Fruit fly (Drosophila melanogaster) whole organism, embryonic: ENCODE measurements around the gene CG4424.
A peak's percentile ranks its signal among the peaks of the same experiment; 100 is the strongest.

Experiments
- Abd-B ChIP-seq: fragments of 200-800 bp; sonication (Bioruptor generic); optimal IDR thresholded peaks from 2 replicates; lab custom pipeline; 2018; ENCODE audit warnings: missing biosample characterization, mild to moderate bottlenecking, missing genetic modification characterization, moderate library complexity
- Ada2b ChIP-seq: fragments of 200-800 bp; sonication (Bioruptor generic); IDR thresholded peaks from 2 replicates; pipeline ENCODE4 v1.3.6; 2022; ENCODE audit warnings: missing biosample characterization, missing genetic modification characterization
- B-H2 ChIP-seq: fragments of 200-800 bp; sonication (Bioruptor generic); optimal IDR thresholded peaks from 2 replicates; lab custom pipeline; 2018; ENCODE audit warnings: missing biosample characterization, mild to moderate bottlenecking, missing genetic modification characterization
- CG10209 ChIP-seq: fragments of 200-800 bp; sonication (Bioruptor generic); optimal IDR thresholded peaks from 3 replicates; lab custom pipeline; 2017; ENCODE audit warnings: missing biosample characterization, mild to moderate bottlenecking, missing genetic modification characterization, missing genetic modification reagents
- CG11456 ChIP-seq: fragments of 200-800 bp; sonication (Bioruptor generic); IDR thresholded peaks from 3 replicates; pipeline ENCODE4 v1.3.6; 2022; ENCODE audit warnings: missing biosample characterization, missing genetic modification characterization
- CG11504 ChIP-seq: fragments of 200-800 bp; sonication (Bioruptor generic); optimal IDR thresholded peaks from 3 replicates; lab custom pipeline; 2019; ENCODE audit warnings: missing biosample characterization, mild to moderate bottlenecking, missing genetic modification characterization, moderate library complexity
- CG14014 ChIP-seq: fragments of 200-800 bp; sonication (Bioruptor generic); IDR thresholded peaks from 2 replicates; pipeline ENCODE4 v1.3.6; 2022; ENCODE audit warnings: missing biosample characterization, missing genetic modification characterization
- CG14050 ChIP-seq: fragments of 200-800 bp; sonication (Bioruptor generic); IDR thresholded peaks from 3 replicates; pipeline ENCODE4 v1.3.6; 2022; ENCODE audit warnings: missing biosample characterization, missing genetic modification characterization
- CG16813 ChIP-seq: fragments of 200-800 bp; sonication (Bioruptor generic); IDR thresholded peaks from 3 replicates; pipeline ENCODE4 v1.3.6; 2022; ENCODE audit warnings: missing biosample characterization, missing genetic modification characterization; ENCODE audit not compliant: partially characterized antibody
- CG16863 ChIP-seq: fragments of 200-800 bp; sonication (Bioruptor generic); optimal IDR thresholded peaks from 3 replicates; lab custom pipeline; 2016; ENCODE audit warnings: missing biosample characterization, missing genetic modification characterization
- CG18476 ChIP-seq: fragments of 200-800 bp; sonication (Bioruptor generic); optimal IDR thresholded peaks from 2 replicates; lab custom pipeline; 2016; ENCODE audit warnings: missing biosample characterization, mild to moderate bottlenecking, missing genetic modification characterization
- CG31441 ChIP-seq: fragments of 200-800 bp; sonication (Bioruptor generic); IDR thresholded peaks from 2 replicates; pipeline ENCODE4 v1.3.6; 2022; ENCODE audit warnings: missing biosample characterization, missing genetic modification characterization
- CG4360 ChIP-seq: fragments of 200-800 bp; sonication (Bioruptor generic); IDR thresholded peaks from 2 replicates; pipeline ENCODE4 v1.3.6; 2022; ENCODE audit warnings: missing biosample characterization, missing genetic modification characterization
- CG4730 ChIP-seq: fragments of 200-800 bp; sonication (Bioruptor generic); IDR thresholded peaks from 2 replicates; pipeline ENCODE4 v1.3.6; 2022; ENCODE audit warnings: missing biosample characterization, missing genetic modification characterization
- CG6254 ChIP-seq: fragments of 200-800 bp; sonication (Bioruptor generic); optimal IDR thresholded peaks from 3 replicates; lab custom pipeline; 2017; ENCODE audit warnings: mild to moderate bottlenecking, missing biosample characterization, missing genetic modification reagents, missing genetic modification characterization
- CG6813 ChIP-seq: fragments of 200-800 bp; sonication (Bioruptor generic); optimal IDR thresholded peaks from 2 replicates; lab custom pipeline; 2017; ENCODE audit warnings: missing biosample characterization, missing genetic modification characterization, mild to moderate bottlenecking, moderate library complexity, missing genetic modification reagents
- CG7556 ChIP-seq: fragments of 200-800 bp; sonication (Bioruptor generic); optimal IDR thresholded peaks from 2 replicates; lab custom pipeline; 2017; ENCODE audit warnings: missing biosample characterization, mild to moderate bottlenecking, missing genetic modification characterization
- CG8388 ChIP-seq: fragments of 200-800 bp; sonication (Bioruptor generic); optimal IDR thresholded peaks from 2 replicates; lab custom pipeline; 2019; ENCODE audit warnings: missing biosample characterization, mild to moderate bottlenecking, missing genetic modification characterization, moderate library complexity
- CG8478 ChIP-seq: fragments of >200 bp; optimal IDR thresholded peaks from 2 replicates; lab custom pipeline; 2018
- CG9609 ChIP-seq: fragments of 200-800 bp; sonication (Bioruptor generic); optimal IDR thresholded peaks from 3 replicates; lab custom pipeline; 2016; ENCODE audit warnings: missing biosample characterization, missing genetic modification characterization
- CG9876 ChIP-seq: fragments of 200-800 bp; sonication (Bioruptor generic); optimal IDR thresholded peaks from 2 replicates; lab custom pipeline; 2016; ENCODE audit warnings: missing biosample characterization, missing genetic modification characterization
- Ets65A ChIP-seq: fragments of 200-800 bp; sonication (Bioruptor generic); peaks from one replicate; lab custom pipeline; 2016; ENCODE audit warnings: missing biosample characterization, missing genetic modification characterization
- Jarid2 ChIP-seq: fragments of 200-800 bp; sonication (Bioruptor generic); optimal IDR thresholded peaks from 3 replicates; lab custom pipeline; 2017; ENCODE audit warnings: mild to moderate bottlenecking, missing biosample characterization, missing genetic modification reagents, missing genetic modification characterization
- Sry-δ ChIP-seq: fragments of 200-800 bp; sonication (Bioruptor generic); optimal IDR thresholded peaks from 2 replicates; lab custom pipeline; 2016; ENCODE audit warnings: missing biosample characterization, missing genetic modification characterization
- bsh ChIP-seq, 2 experiments: fragments of 200-800 bp; sonication (Bioruptor generic); optimal IDR thresholded peaks; 2 replicates each; lab custom pipeline; 2017 to 2018; ENCODE audit warnings: mild to moderate bottlenecking in 2 of 2, missing biosample characterization in 2 of 2, missing genetic modification characterization in 2 of 2, moderate library complexity in 1 of 2
- caup ChIP-seq: fragments of 200-800 bp; sonication (Bioruptor generic); optimal IDR thresholded peaks from 3 replicates; lab custom pipeline; 2017; ENCODE audit warnings: missing biosample characterization, mild to moderate bottlenecking, missing genetic modification characterization, moderate library complexity; ENCODE audit not compliant: severe bottlenecking
- crc ChIP-seq: fragments of 200-800 bp; sonication (Bioruptor generic); optimal IDR thresholded peaks from 2 replicates; lab custom pipeline; 2016; ENCODE audit warnings: missing biosample characterization, missing genetic modification characterization
- da ChIP-seq: fragments of 200-800 bp; sonication (Bioruptor generic); optimal IDR thresholded peaks from 2 replicates; lab custom pipeline; 2016; ENCODE audit warnings: missing biosample characterization, missing genetic modification characterization
- dmrt11E ChIP-seq: fragments of 200-800 bp; sonication (Bioruptor generic); optimal IDR thresholded peaks from 3 replicates; lab custom pipeline; 2018; ENCODE audit warnings: missing biosample characterization, mild to moderate bottlenecking, missing genetic modification characterization, moderate library complexity
- dpn ChIP-seq, 2 experiments: fragments of 200-800 bp; sonication (Bioruptor generic); optimal IDR thresholded peaks; 3 replicates each; lab custom pipeline; 2016; ENCODE audit warnings: missing biosample characterization in 2 of 2, missing genetic modification characterization in 2 of 2
- esg ChIP-seq: fragments of 200-800 bp; sonication (Bioruptor generic); conservative IDR thresholded peaks from 2 replicates; pipeline ENCODE4 v1.3.6; 2022; ENCODE audit warnings: missing biosample characterization, missing genetic modification characterization
- fd102C ChIP-seq: fragments of 200-800 bp; sonication (Bioruptor generic); optimal IDR thresholded peaks from 2 replicates; lab custom pipeline; 2018; ENCODE audit warnings: missing biosample characterization, mild to moderate bottlenecking, missing genetic modification characterization, moderate library complexity
- fd64A ChIP-seq: fragments of 200-800 bp; sonication (Bioruptor generic); optimal IDR thresholded peaks from 3 replicates; lab custom pipeline; 2018; ENCODE audit warnings: missing biosample characterization, mild to moderate bottlenecking, missing genetic modification characterization
- gfzf ChIP-seq: fragments of 200-800 bp; sonication (Bioruptor generic); optimal IDR thresholded peaks from 2 replicates; lab custom pipeline; 2016; ENCODE audit warnings: missing biosample characterization, mild to moderate bottlenecking, missing genetic modification characterization, moderate library complexity
- hkb ChIP-seq, 2 experiments: fragments of 200-800 bp in 1 of 2; fragments of >200 bp in 1 of 2; sonication (Bioruptor generic) in 1 of 2; IDR thresholded peaks in 1 of 2; optimal IDR thresholded peaks in 1 of 2; 2 replicates each; pipeline versions ENCODE4 v1.3.6 to Lab custom; 2017 to 2022; ENCODE audit warnings: missing biosample characterization in 1 of 2, missing genetic modification characterization in 1 of 2
- nau ChIP-seq: fragments of 200-800 bp; sonication (Bioruptor generic); optimal IDR thresholded peaks from 3 replicates; lab custom pipeline; 2017; ENCODE audit warnings: missing biosample characterization, mild to moderate bottlenecking, missing genetic modification characterization, missing genetic modification reagents
- nmo ChIP-seq: fragments of 200-800 bp; sonication (Bioruptor generic); optimal IDR thresholded peaks from 2 replicates; lab custom pipeline; 2018; ENCODE audit warnings: missing biosample characterization, mild to moderate bottlenecking, missing genetic modification characterization, moderate library complexity
- schlank ChIP-seq: fragments of 200-800 bp; sonication (Bioruptor generic); optimal IDR thresholded peaks from 2 replicates; lab custom pipeline; 2018; ENCODE audit warnings: missing biosample characterization, mild to moderate bottlenecking, missing genetic modification characterization
- sens ChIP-seq: fragments of 200-800 bp; sonication (Bioruptor generic); peaks from one replicate; lab custom pipeline; 2016; ENCODE audit warnings: missing biosample characterization, missing genetic modification characterization
- seq ChIP-seq: fragments of 200-800 bp; sonication (Bioruptor generic); IDR thresholded peaks from 2 replicates; pipeline ENCODE4 v1.3.6; 2022; ENCODE audit warnings: missing biosample characterization, missing genetic modification characterization
- sisA ChIP-seq: fragments of 200-800 bp; sonication (Bioruptor generic); IDR thresholded peaks from 2 replicates; pipeline ENCODE4 v1.3.6; 2022; ENCODE audit warnings: missing biosample characterization, missing genetic modification characterization
- sqz ChIP-seq: fragments of 200-800 bp; sonication (Bioruptor generic); optimal IDR thresholded peaks from 3 replicates; lab custom pipeline; 2018; ENCODE audit warnings: missing biosample characterization, mild to moderate bottlenecking, missing genetic modification characterization
- sug ChIP-seq: fragments of 200-800 bp; optimal IDR thresholded peaks from 2 replicates; lab custom pipeline; 2019; ENCODE audit warnings: missing biosample characterization, mild to moderate bottlenecking, missing genetic modification characterization, moderate library complexity
- trem ChIP-seq: fragments of 200-800 bp; optimal IDR thresholded peaks from 3 replicates; lab custom pipeline; 2019; ENCODE audit warnings: missing biosample characterization, mild to moderate bottlenecking, missing genetic modification characterization, moderate library complexity
- ttk ChIP-seq: fragments of 200-800 bp; sonication (Bioruptor generic); IDR thresholded peaks from 2 replicates; pipeline ENCODE4 v2.1.2; 2022; ENCODE audit warnings: missing biosample characterization, missing genetic modification characterization

The CG4424 gene

dm6 chr3R:20012688-20013087 is 15.2 kb downstream of the CG4424 start:
- peak in 1 of 2 experiments; percentile 17 for TF ChIP-seq bsh (GFP tag; optimal IDR thresholded peaks at IDR 0.05; lab: Kevin White, UChicago)
- peak; percentile 17 for TF ChIP-seq dmrt11E
- TF ChIP-seq sens (GFP tag; lab: Kevin White, UChicago) = peak; percentile 13
- peak; percentile 90 for TF ChIP-seq Ets65A (GFP tag; lab: Kevin White, UChicago)
- TF ChIP-seq nau = no peak

dm6 chr3R:20010942-20011341 is 16.9 kb downstream of the CG4424 start:
- TF ChIP-seq CG11456 = 0 out of 3 replicates have a peak, but pooled peaks have one; percentile 15
- no peak for TF ChIP-seq CG10209 (GFP tag; lab: Kevin White, UChicago)
- peak; percentile 50 for TF ChIP-seq CG8478 (lab: Kevin White, UChicago)

dm6 chr3R:20008372-20009051 is 19.3 kb downstream of the CG4424 start, which contains the start of the genes Hs6st and MED25:
Hs6st (minus strand) TSS chr3R:20008512.
MED25 (plus strand) TSS chr3R:20008947.
- peak; percentile 75 for TF ChIP-seq Sry-δ (GFP tag; lab: Kevin White, UChicago)
- peak; percentile 53; the same call in 1 of the 2 replicates for TF ChIP-seq CG31441 (GFP tag; lab: Robert Waterston, UW)
- TF ChIP-seq nmo (GFP tag; lab: Kevin White, UChicago) = peak; percentile 55
- peak; percentile 76 for TF ChIP-seq CG16813 (GFP tag; lab: Robert Waterston, UW)
- no peak for TF ChIP-seq dpn (GFP tag; optimal IDR thresholded peaks at IDR 0.05; lab: Kevin White, UChicago)
- no peak for TF ChIP-seq CG9876 (GFP tag; lab: Kevin White, UChicago)
- no peak for TF ChIP-seq CG8388 (GFP tag; lab: Kevin White, UChicago)
- TF ChIP-seq esg = no peak
- TF ChIP-seq CG14014 (GFP tag; lab: Robert Waterston, UW) = peak; percentile 40; the same call in 1 of the 2 replicates
- TF ChIP-seq CG7556 (GFP tag; lab: Kevin White, UChicago) = peak; percentile 11
- TF ChIP-seq caup (GFP tag; lab: Kevin White, UChicago) = peak; percentile 65
- TF ChIP-seq Ada2b (GFP tag; lab: Robert Waterston, UW) = no peak; the same call in 1 of the 2 replicates
- no peak for TF ChIP-seq CG4360 (GFP tag; lab: Robert Waterston, UW)
- TF ChIP-seq schlank (tag; lab: Kevin White, UChicago) = no peak
- TF ChIP-seq sqz (GFP tag; lab: Kevin White, UChicago) = no peak
- TF ChIP-seq CG4730 (GFP tag; lab: Robert Waterston, UW) = no peak
- peak; percentile 51 for TF ChIP-seq CG11504 (tag; lab: Kevin White, UChicago)
- TF ChIP-seq CG6254 = no peak
- TF ChIP-seq sisA (GFP tag; lab: Robert Waterston, UW) = no peak; the same call in 1 of the 2 replicates
- TF ChIP-seq da (GFP tag; lab: Kevin White, UChicago) = no peak
- TF ChIP-seq CG14050 (GFP tag; lab: Robert Waterston, UW) = peak; percentile 52; the same call in 2 of the 3 replicates
- peak; percentile 5 for TF ChIP-seq dmrt11E
- TF ChIP-seq fd102C (GFP tag; lab: Kevin White, UChicago) = no peak
- TF ChIP-seq gfzf (GFP tag; lab: Kevin White, UChicago) = no peak
- no peak for TF ChIP-seq CG6813 (GFP tag; lab: Kevin White, UChicago)
- TF ChIP-seq Abd-B (GFP tag; lab: Kevin White, UChicago) = peak; percentile 41
- TF ChIP-seq hkb (optimal IDR thresholded peaks at IDR 0.05; lab: Kevin White, UChicago) = peak; percentile 10
- no peak for TF ChIP-seq hkb (GFP tag; IDR thresholded peaks at IDR 0.05; lab: Robert Waterston, UW)
- TF ChIP-seq crc (GFP tag; lab: Kevin White, UChicago) = no peak
- peak; percentile 99 for TF ChIP-seq Jarid2
- peak; percentile 24 for TF ChIP-seq trem
- peak; percentile 37 for TF ChIP-seq CG18476 (GFP tag; lab: Kevin White, UChicago)
- no peak for TF ChIP-seq fd64A (GFP tag; lab: Kevin White, UChicago)
- peak; percentile 8; the same call in 1 of the 2 replicates for TF ChIP-seq ttk (GFP tag; lab: Robert Waterston, UW)
- no peak for TF ChIP-seq sug (tag; lab: Kevin White, UChicago)
- TF ChIP-seq CG16863 (GFP tag; lab: Kevin White, UChicago) = no peak
- TF ChIP-seq seq (GFP tag; lab: Robert Waterston, UW) = no peak
- no peak for TF ChIP-seq CG9609 (GFP tag; lab: Kevin White, UChicago)
- no peak for TF ChIP-seq B-H2 (GFP tag; lab: Kevin White, UChicago)
